Fruit fly (Drosophila melanogaster) whole organism, embryonic: ENCODE data around the gene CG34256.

ENCODE experiments used
- Bgb ChIP-seq: fragments of 200-800 bp; sonication (Bioruptor generic); IDR thresholded peaks from 2 replicates; pipeline ENCODE4 v1.3.6; 2022; ENCODE audit warnings: missing biosample characterization, missing genetic modification characterization; ENCODE audit not compliant: partially characterized antibody
- CG10147 ChIP-seq: fragments of 200-800 bp; sonication (Bioruptor generic); optimal IDR thresholded peaks from 2 replicates; lab custom pipeline; 2019; ENCODE audit warnings: missing biosample characterization, mild to moderate bottlenecking, missing genetic modification characterization, moderate library complexity
- CG10209 ChIP-seq: fragments of 200-800 bp; sonication (Bioruptor generic); optimal IDR thresholded peaks from 3 replicates; lab custom pipeline; 2017; ENCODE audit warnings: missing biosample characterization, mild to moderate bottlenecking, missing genetic modification characterization, missing genetic modification reagents
- CG10274 ChIP-seq: fragments of 200-800 bp; sonication (Bioruptor generic); optimal IDR thresholded peaks from 3 replicates; lab custom pipeline; 2017; ENCODE audit warnings: missing biosample characterization, mild to moderate bottlenecking, missing genetic modification characterization
- CG10543 ChIP-seq: fragments of 200-800 bp; sonication (Bioruptor generic); optimal IDR thresholded peaks from 3 replicates; lab custom pipeline; 2017; ENCODE audit warnings: missing biosample characterization, mild to moderate bottlenecking, missing genetic modification characterization, moderate library complexity
- CG10654 ChIP-seq: fragments of 200-800 bp; sonication (Bioruptor generic); optimal IDR thresholded peaks from 2 replicates; lab custom pipeline; 2016; ENCODE audit warnings: missing biosample characterization, missing genetic modification characterization
- CG10959 ChIP-seq: fragments of 200-800 bp; sonication (Bioruptor generic); IDR thresholded peaks from 2 replicates; pipeline ENCODE4 v1.3.6; 2022; ENCODE audit warnings: missing biosample characterization, missing genetic modification characterization
- CG12104 ChIP-seq: fragments of 200-800 bp; sonication (Bioruptor generic); optimal IDR thresholded peaks from 3 replicates; lab custom pipeline; 2016; ENCODE audit warnings: missing biosample characterization, missing genetic modification characterization
- CG12391 ChIP-seq: fragments of 200-800 bp; sonication (Bioruptor generic); optimal IDR thresholded peaks from 3 replicates; lab custom pipeline; 2018; ENCODE audit warnings: missing biosample characterization, mild to moderate bottlenecking, missing genetic modification characterization, moderate library complexity
- CG15011 ChIP-seq: fragments of 200-800 bp; sonication (Bioruptor generic); optimal IDR thresholded peaks from 3 replicates; lab custom pipeline; 2018; ENCODE audit warnings: missing biosample characterization, mild to moderate bottlenecking, missing genetic modification characterization
- CG17359 ChIP-seq: fragments of 200-800 bp; sonication (Bioruptor generic); optimal IDR thresholded peaks from 3 replicates; lab custom pipeline; 2018; ENCODE audit warnings: missing biosample characterization, mild to moderate bottlenecking, missing genetic modification characterization, moderate library complexity
- CG3838 ChIP-seq: fragments of 200-800 bp; sonication (Bioruptor generic); optimal IDR thresholded peaks from 3 replicates; lab custom pipeline; 2016; ENCODE audit warnings: missing biosample characterization, missing genetic modification characterization
- CG4424 ChIP-seq: fragments of 200-800 bp; sonication (Bioruptor generic); optimal IDR thresholded peaks from 3 replicates; lab custom pipeline; 2016; ENCODE audit warnings: missing biosample characterization, missing genetic modification characterization
- CG7987 ChIP-seq: fragments of 200-800 bp; sonication (Bioruptor generic); optimal IDR thresholded peaks from 2 replicates; lab custom pipeline; 2018; ENCODE audit warnings: missing biosample characterization, mild to moderate bottlenecking, missing genetic modification characterization, moderate library complexity
- CG9609 ChIP-seq: fragments of 200-800 bp; sonication (Bioruptor generic); optimal IDR thresholded peaks from 3 replicates; lab custom pipeline; 2016; ENCODE audit warnings: missing biosample characterization, missing genetic modification characterization
- CkIIα-i1 ChIP-seq: fragments of 200-800 bp; sonication (Bioruptor generic); IDR thresholded peaks from 2 replicates; pipeline ENCODE4 v1.3.6; 2022; ENCODE audit warnings: missing biosample characterization, missing genetic modification characterization
- CoRest ChIP-seq: fragments of 200-800 bp; sonication (Bioruptor generic); optimal IDR thresholded peaks from 3 replicates; lab custom pipeline; 2018; ENCODE audit warnings: missing biosample characterization, mild to moderate bottlenecking, missing genetic modification characterization, moderate library complexity
- D ChIP-seq, 2 experiments: fragments of 200-800 bp in 1 of 2; fragments of >200 bp in 1 of 2; sonication (Bioruptor generic) in 1 of 2; optimal IDR thresholded peaks; 2 replicates in 1 of 2; 3 replicates in 1 of 2; lab custom pipeline; 2017; ENCODE audit warnings: mild to moderate bottlenecking in 1 of 2, missing biosample characterization in 1 of 2, missing genetic modification characterization in 1 of 2, missing genetic modification reagents in 1 of 2
- D19A ChIP-seq: fragments of 200-800 bp; optimal IDR thresholded peaks from 3 replicates; lab custom pipeline; 2019; ENCODE audit warnings: missing biosample characterization, mild to moderate bottlenecking, missing genetic modification characterization, moderate library complexity
- Deaf1 ChIP-seq: fragments of 200-800 bp; optimal IDR thresholded peaks from 3 replicates; lab custom pipeline; 2019; ENCODE audit warnings: missing biosample characterization, mild to moderate bottlenecking, missing genetic modification characterization, moderate library complexity
- Dip3 ChIP-seq: fragments of 200-800 bp; sonication (Bioruptor generic); optimal IDR thresholded peaks from 3 replicates; lab custom pipeline; 2016; ENCODE audit warnings: missing biosample characterization, missing genetic modification characterization
- Elba2 ChIP-seq: fragments of 200-800 bp; sonication (Bioruptor generic); optimal IDR thresholded peaks from 3 replicates; lab custom pipeline; 2016; ENCODE audit warnings: missing biosample characterization, missing genetic modification characterization
- Fer3 ChIP-seq: fragments of 200-800 bp; sonication (Bioruptor generic); optimal IDR thresholded peaks from 2 replicates; lab custom pipeline; 2018; ENCODE audit warnings: missing biosample characterization, mild to moderate bottlenecking, missing genetic modification characterization, moderate library complexity
- Hr78 ChIP-seq, 2 experiments: fragments of 200-800 bp in 1 of 2; fragments of >200 bp in 1 of 2; sonication (Bioruptor generic) in 1 of 2; optimal IDR thresholded peaks; 2 replicates each; lab custom pipeline; 2017 to 2019; ENCODE audit warnings: missing biosample characterization in 2 of 2, missing genetic modification characterization in 2 of 2, mild to moderate bottlenecking in 1 of 2, moderate library complexity in 1 of 2
- MESR4 ChIP-seq: fragments of 200-800 bp; sonication (Bioruptor generic); optimal IDR thresholded peaks from 2 replicates; lab custom pipeline; 2018; ENCODE audit warnings: missing biosample characterization, mild to moderate bottlenecking, missing genetic modification characterization, moderate library complexity
- Med ChIP-seq: fragments of 200-800 bp; sonication (Bioruptor generic); peaks from one replicate; lab custom pipeline; 2016; ENCODE audit warnings: missing biosample characterization, missing genetic modification characterization, mild to moderate bottlenecking, inconsistent platforms, moderate library complexity
- Pdp1 ChIP-seq, 2 experiments: fragments of 200-800 bp; sonication (Bioruptor generic); optimal IDR thresholded peaks; 3 replicates each; lab custom pipeline; 2016; ENCODE audit warnings: missing biosample characterization in 2 of 2, missing genetic modification characterization in 2 of 2, mild to moderate bottlenecking in 1 of 2, moderate library complexity in 1 of 2
- Ptx1 ChIP-seq: fragments of 200-800 bp; sonication (Bioruptor generic); IDR thresholded peaks from 2 replicates; pipeline ENCODE4 v1.3.6; 2022; ENCODE audit warnings: missing biosample characterization, missing genetic modification characterization
- Side ChIP-seq: fragments of 200-800 bp; sonication (Bioruptor generic); optimal IDR thresholded peaks from 2 replicates; lab custom pipeline; 2016; ENCODE audit warnings: missing biosample characterization, missing genetic modification characterization
- Sry-β ChIP-seq: fragments of 200-800 bp; sonication (Bioruptor generic); optimal IDR thresholded peaks from 2 replicates; lab custom pipeline; 2018; ENCODE audit warnings: missing biosample characterization, mild to moderate bottlenecking, missing genetic modification characterization, moderate library complexity
- Taf1 ChIP-seq: fragments of 200-800 bp; sonication (Bioruptor generic); IDR thresholded peaks from 2 replicates; pipeline ENCODE4 v1.3.6; 2022; ENCODE audit warnings: missing biosample characterization, missing genetic modification characterization
- Trl ChIP-seq, 3 experiments: fragments of >200 bp in 2 of 3; fragments of 200-800 bp in 1 of 3; sonication (Bioruptor generic) in 1 of 3; optimal IDR thresholded peaks; 2 replicates in 1 of 3; 3 replicates in 2 of 3; lab custom pipeline; 2016 to 2017; ENCODE audit warnings: missing biosample characterization in 1 of 3, missing genetic modification characterization in 1 of 3
- Xbp1 ChIP-seq: fragments of 200-800 bp; sonication (Bioruptor generic); optimal IDR thresholded peaks from 3 replicates; lab custom pipeline; 2016; ENCODE audit warnings: missing biosample characterization, mild to moderate bottlenecking, missing genetic modification characterization
- Xrp1 ChIP-seq: fragments of 200-800 bp; sonication (Bioruptor generic); IDR thresholded peaks from 2 replicates; pipeline ENCODE4 v1.3.6; 2022; ENCODE audit warnings: missing biosample characterization, missing genetic modification characterization
- YL-1 ChIP-seq: fragments of 200-800 bp; sonication (Bioruptor generic); optimal IDR thresholded peaks from 3 replicates; lab custom pipeline; 2017; ENCODE audit warnings: missing biosample characterization, mild to moderate bottlenecking, missing genetic modification characterization
- ab ChIP-seq: fragments of 200-800 bp; sonication (Bioruptor generic); optimal IDR thresholded peaks from 2 replicates; lab custom pipeline; 2016; ENCODE audit warnings: missing biosample characterization, missing genetic modification characterization
- ara ChIP-seq: fragments of 200-800 bp; sonication (Bioruptor generic); IDR thresholded peaks from 2 replicates; pipeline ENCODE4 v1.3.6; 2022; ENCODE audit warnings: missing biosample characterization, missing genetic modification characterization
- az2 ChIP-seq: fragments of 200-800 bp; sonication (Bioruptor generic); optimal IDR thresholded peaks from 3 replicates; lab custom pipeline; 2016; ENCODE audit warnings: missing biosample characterization, missing genetic modification characterization
- bsh ChIP-seq, 2 experiments: fragments of 200-800 bp; sonication (Bioruptor generic); optimal IDR thresholded peaks; 2 replicates each; lab custom pipeline; 2017 to 2018; ENCODE audit warnings: mild to moderate bottlenecking in 2 of 2, missing biosample characterization in 2 of 2, missing genetic modification characterization in 2 of 2, moderate library complexity in 1 of 2
- chinmo ChIP-seq: fragments of 200-800 bp; sonication (Bioruptor generic); IDR thresholded peaks from 4 replicates; pipeline ENCODE4 v1.3.6; 2022; ENCODE audit warnings: missing biosample characterization, missing genetic modification characterization; ENCODE audit not compliant: partially characterized antibody
- croc ChIP-seq: fragments of 200-800 bp; sonication (Bioruptor generic); conservative IDR thresholded peaks from 3 replicates; pipeline ENCODE4 v1.3.6; 2022; ENCODE audit warnings: missing biosample characterization, missing genetic modification characterization
- dpn ChIP-seq, 2 experiments: fragments of 200-800 bp; sonication (Bioruptor generic); optimal IDR thresholded peaks; 3 replicates each; lab custom pipeline; 2016; ENCODE audit warnings: missing biosample characterization in 2 of 2, missing genetic modification characterization in 2 of 2
- gce ChIP-seq: fragments of 200-800 bp; sonication (Bioruptor generic); IDR thresholded peaks from 3 replicates; pipeline ENCODE4 v1.3.6; 2022; ENCODE audit warnings: missing biosample characterization, missing genetic modification characterization
- pros ChIP-seq: fragments of 200-800 bp; sonication (Bioruptor generic); optimal IDR thresholded peaks from 3 replicates; lab custom pipeline; 2019; ENCODE audit warnings: missing biosample characterization, mild to moderate bottlenecking, missing genetic modification characterization, moderate library complexity
- pum ChIP-seq: fragments of 200-800 bp; sonication (Bioruptor generic); optimal IDR thresholded peaks from 2 replicates; lab custom pipeline; 2016; ENCODE audit warnings: missing biosample characterization, missing genetic modification characterization
- row ChIP-seq: fragments of 200-800 bp; sonication (Bioruptor generic); IDR thresholded peaks from 3 replicates; pipeline ENCODE4 v1.3.6; 2022; ENCODE audit warnings: missing biosample characterization, missing genetic modification characterization
- slou ChIP-seq: fragments of 200-800 bp; sonication (Bioruptor generic); optimal IDR thresholded peaks from 3 replicates; lab custom pipeline; 2016; ENCODE audit warnings: missing biosample characterization, missing genetic modification characterization
- twi ChIP-seq: fragments of 200-800 bp; optimal IDR thresholded peaks from 2 replicates; lab custom pipeline; 2019; ENCODE audit warnings: missing biosample characterization, mild to moderate bottlenecking, missing genetic modification characterization, moderate library complexity

Gene CG34256

DNA sequence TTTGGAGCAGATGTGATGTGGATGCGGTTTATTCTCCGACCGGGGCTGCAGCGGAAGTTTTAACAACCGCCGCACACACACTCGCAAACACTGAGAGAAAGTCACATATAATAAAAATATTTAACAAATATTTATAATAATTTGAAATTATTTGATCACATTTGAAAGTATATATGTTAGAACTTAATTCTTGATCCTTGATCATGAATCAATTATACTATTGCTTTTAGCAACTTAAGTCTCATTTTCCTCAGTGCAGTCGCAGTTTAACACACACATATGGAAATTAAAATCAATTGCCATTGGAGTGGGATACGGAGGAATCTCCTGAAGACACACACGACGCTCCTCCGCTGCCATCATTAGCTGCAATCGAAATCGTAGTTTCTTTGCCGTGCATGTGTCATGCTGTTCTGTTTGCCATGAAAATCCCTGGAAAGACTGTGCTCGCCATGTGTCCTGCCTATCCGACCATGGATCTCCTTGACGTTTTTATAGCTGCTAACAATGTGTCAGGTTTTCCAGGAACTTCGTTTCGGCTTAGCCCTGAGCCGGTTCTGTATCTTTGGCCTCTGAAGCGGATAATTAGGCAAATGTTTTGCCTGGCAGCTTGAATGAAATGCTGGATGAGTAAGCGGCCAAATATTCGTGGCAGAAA is 43.7 kb upstream of the CG34256 start (continued):
- peak; percentile 91 for TF ChIP-seq ara (GFP tag; lab: Robert Waterston, UW)
- TF ChIP-seq CG10209 (GFP tag; lab: Kevin White, UChicago), result peak; percentile 80
- TF ChIP-seq Elba2, result peak; percentile 11
- no peak for TF ChIP-seq MESR4 (GFP tag; lab: Kevin White, UChicago)
- peak; percentile 16 for TF ChIP-seq CG15011 (GFP tag; lab: Kevin White, UChicago)
- TF ChIP-seq CG3838 (GFP tag; lab: Kevin White, UChicago), result no peak
- TF ChIP-seq CG9609 (GFP tag; lab: Kevin White, UChicago), result no peak
- no peak for TF ChIP-seq Bgb (GFP tag; lab: Robert Waterston, UW)
- peak; percentile 81 for TF ChIP-seq az2 (GFP tag; lab: Kevin White, UChicago)
- no peak for TF ChIP-seq YL-1
- TF ChIP-seq CG10654 (GFP tag; lab: Kevin White, UChicago), result peak; percentile 49
- peak; percentile 89 for TF ChIP-seq CG12391
- TF ChIP-seq croc (GFP tag; lab: Robert Waterston, UW), result peak; percentile 81
- TF ChIP-seq CG4424 (GFP tag; lab: Kevin White, UChicago), result peak; percentile 77
- TF ChIP-seq Hr78 (GFP tag; optimal IDR thresholded peaks at IDR 0.05; lab: Kevin White, UChicago), result peak in 1 of 2 experiments; percentile 51
- TF ChIP-seq Taf1 (GFP tag; lab: Robert Waterston, UW), result no peak
- peak; percentile 93 for TF ChIP-seq Xrp1 (GFP tag; lab: Robert Waterston, UW)
- TF ChIP-seq gce (GFP tag; lab: Robert Waterston, UW), result peak; percentile 78
- TF ChIP-seq CG10147, result peak; percentile 3
- peak; percentile 80 for TF ChIP-seq row (GFP tag; lab: Robert Waterston, UW)
- TF ChIP-seq Med (GFP tag; lab: Kevin White, UChicago), result peak; percentile 73
- no peak for TF ChIP-seq CG7987 (GFP tag; lab: Kevin White, UChicago)
- TF ChIP-seq Sry-β (GFP tag; lab: Kevin White, UChicago), result no peak
- TF ChIP-seq Side (GFP tag; lab: Kevin White, UChicago), result no peak
- peak; percentile 7 for TF ChIP-seq pum (GFP tag; lab: Kevin White, UChicago)
- peak; percentile 63 to 91 for TF ChIP-seq bsh (GFP tag; optimal IDR thresholded peaks at IDR 0.05; lab: Kevin White, UChicago)
- TF ChIP-seq Pdp1 (GFP tag; optimal IDR thresholded peaks at IDR 0.05; lab: Kevin White, UChicago), result no peak
- TF ChIP-seq CoRest (tag; lab: Kevin White, UChicago), result peak; percentile 82
- peak; percentile 90 for TF ChIP-seq CG10959 (GFP tag; lab: Robert Waterston, UW)
- TF ChIP-seq slou (GFP tag; lab: Kevin White, UChicago), result no peak
- TF ChIP-seq CkIIα-i1 (GFP tag; lab: Robert Waterston, UW), result no peak
- TF ChIP-seq dpn (GFP tag; optimal IDR thresholded peaks at IDR 0.05; lab: Kevin White, UChicago), result peak in 1 of 2 experiments; percentile 58
- TF ChIP-seq CG17359 (tag; lab: Kevin White, UChicago), result peak; percentile 76
- peak; percentile 11 for TF ChIP-seq CG10274
- TF ChIP-seq D (optimal IDR thresholded peaks at IDR 0.05; lab: Kevin White, UChicago), result peak; percentile 56
- peak; percentile 73 for TF ChIP-seq D (GFP tag; optimal IDR thresholded peaks at IDR 0.05; lab: Kevin White, UChicago)
- TF ChIP-seq twi (tag; lab: Kevin White, UChicago), result peak; percentile 97
- TF ChIP-seq pros (GFP tag; lab: Kevin White, UChicago), result peak; percentile 46
- TF ChIP-seq Xbp1 (GFP tag; lab: Kevin White, UChicago), result peak; percentile 60
- TF ChIP-seq Deaf1 (tag; lab: Kevin White, UChicago), result peak; percentile 42
- TF ChIP-seq Dip3, result no peak
- no peak for TF ChIP-seq Trl (optimal IDR thresholded peaks at IDR 0.05; lab: Kevin White, UChicago)
- TF ChIP-seq Trl (GFP tag; optimal IDR thresholded peaks at IDR 0.05; lab: Kevin White, UChicago), result no peak
- peak; percentile 46 for TF ChIP-seq Fer3
- TF ChIP-seq ab (GFP tag; lab: Kevin White, UChicago), result no peak
- TF ChIP-seq D19A (tag; lab: Kevin White, UChicago), result peak; percentile 83
- peak; percentile 60 for TF ChIP-seq CG12104 (GFP tag; lab: Kevin White, UChicago)
- peak; percentile 62 for TF ChIP-seq Ptx1 (GFP tag; lab: Robert Waterston, UW)
- no peak for TF ChIP-seq chinmo (GFP tag; lab: Robert Waterston, UW)
- peak; percentile 7 for TF ChIP-seq CG10543
